Fruit fly (Drosophila melanogaster) whole organism, embryonic: ENCODE data around the gene h-cup.

ENCODE experiments used
- Oaz ChIP-seq: fragments of 200-800 bp; sonication (Bioruptor generic); IDR thresholded peaks from 2 replicates; pipeline ENCODE4 v1.3.6; 2022; ENCODE audit warnings: missing biosample characterization, missing genetic modification characterization
- Oli ChIP-seq: fragments of 200-800 bp; sonication (Bioruptor generic); optimal IDR thresholded peaks from 2 replicates; lab custom pipeline; 2018; ENCODE audit warnings: missing biosample characterization, mild to moderate bottlenecking, missing genetic modification characterization, moderate library complexity

DNA sequence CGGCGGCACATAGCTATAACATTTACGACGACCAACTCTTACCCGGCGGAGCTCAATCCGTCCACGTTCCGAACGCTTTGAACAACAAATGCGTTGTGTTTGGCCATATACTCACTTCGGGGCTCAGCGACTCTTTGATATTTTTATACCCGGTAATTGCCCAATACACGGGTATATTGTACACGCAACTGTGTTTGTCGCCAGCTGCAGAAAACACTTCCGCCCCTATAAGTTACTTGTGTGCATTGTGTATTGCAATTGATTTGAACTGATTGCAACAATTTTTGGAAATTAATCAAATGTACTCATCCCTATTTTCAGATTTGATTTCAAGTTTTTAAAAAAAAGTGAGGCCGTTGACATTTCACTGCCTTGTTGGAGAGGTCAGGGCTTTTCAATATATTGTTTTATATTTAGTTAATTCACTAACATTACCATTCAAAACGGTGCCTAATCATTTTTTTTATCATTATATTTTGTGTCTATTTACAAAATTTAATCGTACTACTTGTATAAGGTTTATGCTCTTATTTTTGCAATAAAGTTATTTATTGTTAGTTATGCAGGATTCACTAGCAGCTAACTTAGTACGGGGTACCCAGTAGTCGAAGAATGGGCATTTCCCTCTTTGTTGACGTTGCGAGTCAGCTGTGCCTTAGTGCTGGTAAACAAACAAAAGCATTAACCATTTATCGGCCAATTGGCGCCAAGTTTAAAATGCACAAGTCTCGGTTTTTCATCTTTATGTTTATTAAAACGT is 39.6 kb downstream of the h-cup start, which contains the start of gene Nagk:
- peak; percentile 80 for TF ChIP-seq Oli (tag; lab: Kevin White, UChicago)
- TF ChIP-seq Oaz (GFP tag; lab: Robert Waterston, UW), result no peak
